Worm (Caenorhabditis elegans) whole organism, young adult: Measurements from ENCODE around the gene R01H2.4.
A peak's percentile ranks its signal among the peaks of the same experiment; 100 is the strongest.

Source experiments
- B0261.1 ChIP-seq: sonication (generic microtip); optimal IDR thresholded peaks from 2 replicates; lab custom pipeline; 2016; ENCODE audit warnings: mild to moderate bottlenecking, missing genetic modification characterization, moderate library complexity, missing compliant biosample characterization
- B0336.3 ChIP-seq: fragments of 200-800 bp; sonication (Bioruptor generic); IDR thresholded peaks from 2 replicates; pipeline ENCODE4 v1.3.6; 2022; ENCODE audit warnings: missing genetic modification characterization, missing compliant biosample characterization
- C06A6.2 ChIP-seq: fragments of 200-800 bp; sonication (Bioruptor generic); conservative IDR thresholded peaks from 2 replicates; pipeline ENCODE4 v1.3.6; 2022; ENCODE audit warnings: missing genetic modification characterization, missing compliant biosample characterization
- F33H1.4 ChIP-seq: fragments of 200-800 bp; sonication (Bioruptor generic); IDR thresholded peaks from 2 replicates; pipeline ENCODE4 v1.3.6; 2022; ENCODE audit warnings: missing genetic modification reagents, missing genetic modification characterization, missing compliant biosample characterization
- F39B2.1 ChIP-seq: fragments of 200-800 bp; sonication (Bioruptor generic); IDR thresholded peaks from 2 replicates; pipeline ENCODE4 v1.3.6; 2022; ENCODE audit warnings: missing genetic modification reagents, missing genetic modification characterization, missing compliant biosample characterization
- F57C9.4 ChIP-seq: sonication (generic microtip); optimal IDR thresholded peaks from 2 replicates; lab custom pipeline; 2017; ENCODE audit warnings: mild to moderate bottlenecking, missing genetic modification characterization, missing compliant biosample characterization
- T07F8.4 ChIP-seq: sonication (generic microtip); optimal IDR thresholded peaks from 2 replicates; lab custom pipeline; 2016; ENCODE audit warnings: mild to moderate bottlenecking, missing genetic modification characterization, moderate library complexity, missing compliant biosample characterization
- ZK185.1 ChIP-seq: sonication (generic microtip); optimal IDR thresholded peaks from 2 replicates; lab custom pipeline; 2016; ENCODE audit warnings: mild to moderate bottlenecking, missing genetic modification characterization, missing compliant biosample characterization; ENCODE audit not compliant: poor library complexity, severe bottlenecking
- aptf-2 ChIP-seq: fragments of 200-800 bp; sonication (Bioruptor generic); conservative IDR thresholded peaks from 2 replicates; pipeline ENCODE4 v1.3.6; 2022; ENCODE audit warnings: missing genetic modification reagents, missing genetic modification characterization, missing compliant biosample characterization
- attf-5 ChIP-seq: fragments of 200-800 bp; sonication (Bioruptor generic); optimal IDR thresholded peaks from 2 replicates; lab custom pipeline; 2018; ENCODE audit warnings: mild to moderate bottlenecking, missing genetic modification characterization, missing compliant biosample characterization
- bed-2 ChIP-seq: fragments of 200-800 bp; sonication (Bioruptor generic); IDR thresholded peaks from 2 replicates; pipeline ENCODE4 v1.3.6; 2022; ENCODE audit warnings: missing genetic modification reagents, missing genetic modification characterization, missing compliant biosample characterization
- ccch-3 ChIP-seq: fragments of 200-800 bp; sonication (Bioruptor generic); optimal IDR thresholded peaks from 2 replicates; lab custom pipeline; 2018; ENCODE audit warnings: mild to moderate bottlenecking, missing genetic modification characterization, missing compliant biosample characterization
- cebp-1 ChIP-seq, 2 experiments: fragments of 200-800 bp in 1 of 2; sonication (Bioruptor generic) in 1 of 2; sonication (generic microtip) in 1 of 2; IDR thresholded peaks in 1 of 2; optimal IDR thresholded peaks in 1 of 2; 2 replicates each; pipeline versions ENCODE4 v1.3.6 to Lab custom; 2017 to 2022; ENCODE audit warnings: missing compliant biosample characterization in 2 of 2, missing genetic modification characterization in 2 of 2, mild to moderate bottlenecking in 1 of 2, missing genetic modification reagents in 1 of 2, moderate library complexity in 1 of 2
- ceh-58 ChIP-seq: fragments of 200-800 bp; sonication (Bioruptor generic); IDR thresholded peaks from 2 replicates; pipeline ENCODE4 v1.3.6; 2022; ENCODE audit warnings: missing genetic modification characterization, missing compliant biosample characterization
- ceh-79 ChIP-seq: sonication (generic microtip); optimal IDR thresholded peaks from 2 replicates; lab custom pipeline; 2017; ENCODE audit warnings: mild to moderate bottlenecking, missing genetic modification characterization, missing compliant biosample characterization
- ceh-91 ChIP-seq: fragments of 200-800 bp; sonication (Bioruptor generic); IDR thresholded peaks from 2 replicates; pipeline ENCODE4 v1.3.6; 2022; ENCODE audit warnings: missing genetic modification reagents, missing genetic modification characterization, missing compliant biosample characterization
- chd-7 ChIP-seq: sonication (generic microtip); optimal IDR thresholded peaks from 2 replicates; lab custom pipeline; 2016; ENCODE audit warnings: mild to moderate bottlenecking, missing genetic modification characterization, moderate library complexity, missing compliant biosample characterization
- die-1 ChIP-seq: sonication (generic microtip); optimal IDR thresholded peaks from 2 replicates; lab custom pipeline; 2016; ENCODE audit warnings: missing genotype, mild to moderate bottlenecking, missing genetic modification characterization, missing compliant biosample characterization
- dpff-1 ChIP-seq: sonication (generic microtip); optimal IDR thresholded peaks from 2 replicates; lab custom pipeline; 2017; ENCODE audit warnings: mild to moderate bottlenecking, missing genetic modification characterization, missing compliant biosample characterization
- egrh-3 ChIP-seq: fragments of 200-800 bp; sonication (Bioruptor generic); IDR thresholded peaks from 2 replicates; pipeline ENCODE4 v1.3.6; 2022; ENCODE audit warnings: missing genetic modification reagents, missing genetic modification characterization, missing compliant biosample characterization
- ets-4 ChIP-seq: fragments of 200-800 bp; sonication (Bioruptor generic); optimal IDR thresholded peaks from 2 replicates; lab custom pipeline; 2018; ENCODE audit warnings: mild to moderate bottlenecking, missing genetic modification characterization, missing compliant biosample characterization
- hmg-1.2 ChIP-seq: fragments of 200-800 bp; sonication (Bioruptor generic); IDR thresholded peaks from 2 replicates; pipeline ENCODE4 v1.3.6; 2022; ENCODE audit warnings: missing genetic modification reagents, missing genetic modification characterization, missing compliant biosample characterization
- let-526 ChIP-seq: fragments of 200-800 bp; sonication (Bioruptor generic); IDR thresholded peaks from 2 replicates; pipeline ENCODE4 v1.3.6; 2022; ENCODE audit warnings: missing genetic modification reagents, missing genetic modification characterization, missing compliant biosample characterization
- let-607 ChIP-seq, 2 experiments: fragments of 200-800 bp in 1 of 2; sonication (Bioruptor generic) in 1 of 2; sonication (generic microtip) in 1 of 2; optimal IDR thresholded peaks; 2 replicates each; lab custom pipeline; 2016 to 2018; ENCODE audit warnings: mild to moderate bottlenecking in 2 of 2, missing compliant biosample characterization in 2 of 2, missing genetic modification characterization in 2 of 2, moderate library complexity in 2 of 2, missing genotype in 1 of 2
- lin-26 ChIP-seq: fragments of 200-800 bp; sonication (Bioruptor generic); IDR thresholded peaks from 2 replicates; pipeline ENCODE4 v1.3.6; 2022; ENCODE audit warnings: missing genetic modification reagents, missing genetic modification characterization, missing compliant biosample characterization
- lin-54 ChIP-seq: fragments of 200-800 bp; sonication (Bioruptor generic); optimal IDR thresholded peaks from 2 replicates; lab custom pipeline; 2018; ENCODE audit warnings: mild to moderate bottlenecking, missing genetic modification characterization, missing compliant biosample characterization
- lir-1 ChIP-seq: fragments of 200-800 bp; sonication (Bioruptor generic); conservative IDR thresholded peaks from 2 replicates; pipeline ENCODE4 v1.3.6; 2022; ENCODE audit warnings: missing genetic modification reagents, missing genetic modification characterization, missing compliant biosample characterization
- lsy-27 ChIP-seq: sonication (generic microtip); optimal IDR thresholded peaks from 2 replicates; lab custom pipeline; 2017; ENCODE audit warnings: missing genetic modification characterization, mild to moderate bottlenecking, missing compliant biosample characterization, antibody characterized with exemption, missing genotype, borderline replicate concordance; ENCODE audit not compliant: insufficient read depth
- madf-3 ChIP-seq: fragments of 200-800 bp; sonication (Bioruptor generic); IDR thresholded peaks from 2 replicates; pipeline ENCODE4 v1.3.6; 2022; ENCODE audit warnings: missing genetic modification reagents, missing genetic modification characterization, missing compliant biosample characterization
- mcd-1 ChIP-seq: fragments of 200-800 bp; sonication (Bioruptor generic); IDR thresholded peaks from 2 replicates; pipeline ENCODE4 v1.3.6; 2022; ENCODE audit warnings: missing genetic modification reagents, missing genetic modification characterization, missing compliant biosample characterization
- nfyb-1 ChIP-seq: fragments of 200-800 bp; sonication (Bioruptor generic); IDR thresholded peaks from 2 replicates; pipeline ENCODE4 v1.3.6; 2022; ENCODE audit warnings: missing genetic modification reagents, missing genetic modification characterization, missing compliant biosample characterization
- nhr-120 ChIP-seq: fragments of 200-800 bp; sonication (Bioruptor generic); IDR thresholded peaks from 2 replicates; pipeline ENCODE4 v1.3.6; 2022; ENCODE audit warnings: missing genetic modification characterization, missing compliant biosample characterization
- nhr-179 ChIP-seq: sonication (generic microtip); optimal IDR thresholded peaks from 2 replicates; lab custom pipeline; 2016; ENCODE audit warnings: mild to moderate bottlenecking, missing genetic modification characterization, missing compliant biosample characterization
- nhr-27 ChIP-seq: fragments of 200-800 bp; sonication (Bioruptor generic); optimal IDR thresholded peaks from 2 replicates; lab custom pipeline; 2018; ENCODE audit warnings: mild to moderate bottlenecking, missing genetic modification characterization, moderate library complexity, missing compliant biosample characterization
- nhr-80 ChIP-seq: sonication (generic microtip); optimal IDR thresholded peaks from 2 replicates; lab custom pipeline; 2016; ENCODE audit warnings: missing genetic modification characterization, missing compliant biosample characterization
- nhr-90 ChIP-seq: sonication (generic microtip); optimal IDR thresholded peaks from 2 replicates; lab custom pipeline; 2016; ENCODE audit warnings: missing genotype, mild to moderate bottlenecking, missing genetic modification characterization, missing compliant biosample characterization
- pha-4 ChIP-seq: fragments of 150-350 bp; sonication (generic microtip); optimal IDR thresholded peaks from 2 replicates; lab custom pipeline; 2014; ENCODE audit warnings: missing biosample characterization, missing genetic modification reagents, missing genetic modification characterization
- repo-1 ChIP-seq: sonication (generic microtip); optimal IDR thresholded peaks from 2 replicates; lab custom pipeline; 2017; ENCODE audit warnings: mild to moderate bottlenecking, missing genetic modification characterization, missing compliant biosample characterization
- rpc-1 ChIP-seq, 2 experiments: fragments of 150-350 bp in 1 of 2; sonication (generic microtip) in 1 of 2; optimal IDR thresholded peaks; 2 replicates each; lab custom pipeline; 2014 to 2018; ENCODE audit warnings: missing biosample characterization in 1 of 2, missing genetic modification characterization in 1 of 2, missing genetic modification reagents in 1 of 2, missing genotype in 1 of 2
- snpc-4 ChIP-seq, 5 experiments: fragments of 150-350 bp in 1 of 5; sonication (generic microtip) in 4 of 5; optimal IDR thresholded peaks; 2 replicates each; lab custom pipeline; 2014 to 2018; ENCODE audit warnings: missing genetic modification characterization in 5 of 5, missing biosample characterization in 3 of 5, antibody characterized with exemption in 2 of 5, mild to moderate bottlenecking in 2 of 5, missing compliant biosample characterization in 2 of 5, missing genotype in 2 of 5, moderate library complexity in 2 of 5, missing genetic modification reagents in 1 of 5
- tbx-9 ChIP-seq: sonication (generic microtip); optimal IDR thresholded peaks from 2 replicates; lab custom pipeline; 2016; ENCODE audit warnings: borderline replicate concordance, missing genetic modification characterization, inconsistent platforms, missing compliant biosample characterization
- unc-62 ChIP-seq: fragments of 150-350 bp; optimal IDR thresholded peaks from 2 replicates; lab custom pipeline; 2014; ENCODE audit warnings: missing biosample characterization, missing genetic modification reagents, missing genetic modification characterization
- zfh-2 ChIP-seq: fragments of 200-800 bp; sonication (Bioruptor generic); conservative IDR thresholded peaks from 2 replicates; pipeline ENCODE4 v1.3.6; 2022; ENCODE audit warnings: missing genetic modification reagents, missing genetic modification characterization, missing compliant biosample characterization
- zim-3 ChIP-seq: sonication (generic microtip); optimal IDR thresholded peaks from 2 replicates; lab custom pipeline; 2017; ENCODE audit warnings: mild to moderate bottlenecking, missing genetic modification characterization, moderate library complexity, missing compliant biosample characterization
- ztf-25 ChIP-seq: fragments of 200-800 bp; sonication (Bioruptor generic); IDR thresholded peaks from 2 replicates; pipeline ENCODE4 v1.3.6; 2022; ENCODE audit warnings: missing genetic modification reagents, missing genetic modification characterization, missing compliant biosample characterization
- ztf-28 ChIP-seq: fragments of 200-800 bp; sonication (Bioruptor generic); IDR thresholded peaks from 2 replicates; pipeline ENCODE4 v1.3.6; 2022; ENCODE audit warnings: missing genetic modification reagents, missing genetic modification characterization, missing compliant biosample characterization
- ztf-3 ChIP-seq: fragments of 200-800 bp; sonication (Bioruptor generic); optimal IDR thresholded peaks from 2 replicates; lab custom pipeline; 2018; ENCODE audit warnings: mild to moderate bottlenecking, missing genetic modification characterization, missing compliant biosample characterization

R01H2.4 gene

DNA sequence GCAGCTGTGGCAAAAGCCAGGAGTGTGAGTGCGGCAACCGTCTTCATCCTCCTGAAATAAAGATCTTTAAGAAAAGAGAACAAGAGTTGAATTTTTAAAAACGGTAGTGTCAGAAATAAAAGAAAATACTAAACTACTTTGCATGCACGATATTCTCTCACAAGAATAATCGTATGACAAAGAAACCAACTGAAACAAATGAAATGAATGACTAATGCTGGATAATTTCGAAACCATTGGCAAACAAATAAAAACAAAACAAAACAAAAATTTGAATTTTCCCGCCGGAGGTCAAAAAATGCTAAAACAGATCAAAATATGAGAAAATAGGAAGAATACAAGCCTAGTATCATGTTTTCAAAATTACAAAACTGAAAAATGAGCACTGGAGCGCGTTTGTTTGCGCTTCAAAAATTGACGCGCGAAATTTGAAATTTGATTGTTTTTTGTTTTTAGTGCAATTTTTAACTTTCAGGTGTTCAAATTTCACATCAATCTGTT lies 39.9 kb upstream of the R01H2.4 start, which contains the start of gene cpg-2 (continued):
- TF ChIP-seq ZK185.1 (tag; lab: Kevin White, UChicago) (no peak), F39B2.1 (no peak), ztf-3 (GFP tag; lab: Kevin White, UChicago) (no peak), ets-4 (GFP tag; lab: Kevin White, UChicago) (no peak), egrh-3 (GFP tag; lab: Robert Waterston, UW) (no peak), repo-1 (tag; lab: Kevin White, UChicago) (no peak), snpc-4 (GFP tag; optimal IDR thresholded peaks at IDR 0.05; lab: Kevin White, UChicago) (peak; percentile 58), snpc-4 (tag; optimal IDR thresholded peaks at IDR 0.05; lab: Kevin White, UChicago) (peak in 3 of 4 experiments; percentile 11 to 62 (median 55)), chd-7 (tag; lab: Kevin White, UChicago) (no peak), zim-3 (tag; lab: Kevin White, UChicago) (no peak), ceh-58 (no peak), bed-2 (GFP tag; lab: Robert Waterston, UW) (no peak), mcd-1 (GFP tag; lab: Robert Waterston, UW) (peak; percentile 81), nhr-80 (no peak), let-607 (tag; optimal IDR thresholded peaks at IDR 0.05; lab: Kevin White, UChicago) (no peak), lin-54 (GFP tag; lab: Kevin White, UChicago) (peak; percentile 96), ceh-91 (GFP tag; lab: Robert Waterston, UW) (peak; percentile 98), F57C9.4 (tag; lab: Kevin White, UChicago) (no peak), C06A6.2 (GFP tag; lab: Robert Waterston, UW) (no peak), lin-26 (GFP tag; lab: Robert Waterston, UW) (no peak), zfh-2 (GFP tag; lab: Robert Waterston, UW) (no peak), unc-62 (GFP tag; lab: Kevin White, UChicago) (no peak), let-526 (GFP tag; lab: Robert Waterston, UW) (no peak), ztf-28 (GFP tag; lab: Robert Waterston, UW) (0 out of 2 replicates have a peak, but pooled peaks have one; percentile 20), ceh-79 (tag; lab: Kevin White, UChicago) (no peak), B0336.3 (peak; percentile 79), nhr-27 (tag; lab: Kevin White, UChicago) (no peak), tbx-9 (tag; lab: Kevin White, UChicago) (no peak), nhr-120 (GFP tag; lab: Robert Waterston, UW) (no peak), rpc-1 (optimal IDR thresholded peaks at IDR 0.05; lab: Kevin White, UChicago) (no peak), rpc-1 (tag; optimal IDR thresholded peaks at IDR 0.05; lab: Kevin White, UChicago) (no peak), B0261.1 (tag; lab: Kevin White, UChicago) (no peak), attf-5 (no peak), pha-4 (tag; lab: Kevin White, UChicago) (no peak), dpff-1 (tag; lab: Kevin White, UChicago) (no peak), nfyb-1 (GFP tag; lab: Robert Waterston, UW) (peak; percentile 57; the same call in 1 of the 2 replicates), ccch-3 (no peak), die-1 (tag; lab: Kevin White, UChicago) (no peak), madf-3 (peak; percentile 91), F33H1.4 (peak; percentile 85), T07F8.4 (tag; lab: Kevin White, UChicago) (no peak), hmg-1.2 (GFP tag; lab: Robert Waterston, UW) (peak; percentile 66), lsy-27 (tag; lab: Kevin White, UChicago) (no peak), lir-1 (GFP tag; lab: Robert Waterston, UW) (peak; percentile 76), nhr-179 (tag; lab: Kevin White, UChicago) (no peak), nhr-90 (tag; lab: Kevin White, UChicago) (no peak), aptf-2 (GFP tag; lab: Robert Waterston, UW) (no peak), cebp-1 (GFP tag; IDR thresholded peaks at IDR 0.05; lab: Robert Waterston, UW) (no peak), cebp-1 (tag; optimal IDR thresholded peaks at IDR 0.05; lab: Kevin White, UChicago) (no peak), ztf-25 (GFP tag; lab: Robert Waterston, UW) (no peak)
